Fruit fly (Drosophila melanogaster) whole organism, embryonic: ENCODE measurements around the gene CG10283.

Experiments used
- CG10209 ChIP-seq: fragments of 200-800 bp; sonication (Bioruptor generic); optimal IDR thresholded peaks from 3 replicates; lab custom pipeline; 2017; ENCODE audit warnings: missing biosample characterization, mild to moderate bottlenecking, missing genetic modification characterization, missing genetic modification reagents
- CG10431 ChIP-seq: fragments of 200-800 bp; sonication (Bioruptor generic); optimal IDR thresholded peaks from 3 replicates; lab custom pipeline; 2018; ENCODE audit warnings: missing biosample characterization, mild to moderate bottlenecking, missing genetic modification characterization
- CG10654 ChIP-seq: fragments of 200-800 bp; sonication (Bioruptor generic); optimal IDR thresholded peaks from 2 replicates; lab custom pipeline; 2016; ENCODE audit warnings: missing biosample characterization, missing genetic modification characterization
- CG11093 ChIP-seq: fragments of 200-800 bp; sonication (Bioruptor generic); IDR thresholded peaks from 3 replicates; pipeline ENCODE4 v1.3.6; 2022; ENCODE audit warnings: missing biosample characterization, missing genetic modification characterization
- CG12659 ChIP-seq: fragments of 200-800 bp; sonication (Bioruptor generic); optimal IDR thresholded peaks from 3 replicates; lab custom pipeline; 2017; ENCODE audit warnings: mild to moderate bottlenecking, missing biosample characterization, missing genetic modification reagents, missing genetic modification characterization
- CG13123 ChIP-seq: fragments of 200-800 bp; sonication (Bioruptor generic); optimal IDR thresholded peaks from 2 replicates; lab custom pipeline; 2016; ENCODE audit warnings: missing biosample characterization, missing genetic modification characterization
- CG13624 ChIP-seq: fragments of 200-800 bp; sonication (Bioruptor generic); optimal IDR thresholded peaks from 2 replicates; lab custom pipeline; 2016; ENCODE audit warnings: missing biosample characterization, missing genetic modification characterization
- CG15269 ChIP-seq: fragments of 200-800 bp; sonication (Bioruptor generic); optimal IDR thresholded peaks from 2 replicates; lab custom pipeline; 2018; ENCODE audit warnings: missing biosample characterization, mild to moderate bottlenecking, missing genetic modification characterization, moderate library complexity
- CG16815 ChIP-seq: fragments of 200-800 bp; sonication (Bioruptor generic); optimal IDR thresholded peaks from 3 replicates; lab custom pipeline; 2017; ENCODE audit warnings: missing biosample characterization, mild to moderate bottlenecking, missing genetic modification characterization
- CG18262 ChIP-seq: fragments of 200-800 bp; optimal IDR thresholded peaks from 3 replicates; lab custom pipeline; 2019; ENCODE audit warnings: missing biosample characterization, mild to moderate bottlenecking, missing genetic modification characterization, moderate library complexity
- CG18599 ChIP-seq: fragments of 200-800 bp; sonication (Bioruptor generic); optimal IDR thresholded peaks from 3 replicates; lab custom pipeline; 2017; ENCODE audit warnings: missing biosample characterization, missing genetic modification characterization, mild to moderate bottlenecking, moderate library complexity, missing genetic modification reagents
- CG2129 ChIP-seq: fragments of 200-800 bp; sonication (Bioruptor generic); IDR thresholded peaks from 2 replicates; pipeline ENCODE4 v1.3.6; 2022; ENCODE audit warnings: missing biosample characterization, missing genetic modification characterization; ENCODE audit not compliant: partially characterized antibody
- CG3065 ChIP-seq: fragments of 200-800 bp; sonication (Bioruptor generic); optimal IDR thresholded peaks from 2 replicates; lab custom pipeline; 2016; ENCODE audit warnings: missing biosample characterization, missing genetic modification characterization
- CG4328 ChIP-seq: fragments of 200-800 bp; sonication (Bioruptor generic); optimal IDR thresholded peaks from 3 replicates; lab custom pipeline; 2017; ENCODE audit warnings: missing biosample characterization, missing genetic modification reagents, missing genetic modification characterization
- CG4360 ChIP-seq: fragments of 200-800 bp; sonication (Bioruptor generic); IDR thresholded peaks from 2 replicates; pipeline ENCODE4 v1.3.6; 2022; ENCODE audit warnings: missing biosample characterization, missing genetic modification characterization
- CG5180 ChIP-seq: fragments of 200-800 bp; sonication (Bioruptor generic); optimal IDR thresholded peaks from 3 replicates; lab custom pipeline; 2017; ENCODE audit warnings: missing biosample characterization, missing genetic modification characterization, mild to moderate bottlenecking, moderate library complexity, missing genetic modification reagents
- CG6765 ChIP-seq: fragments of 200-800 bp; sonication (Bioruptor generic); optimal IDR thresholded peaks from 3 replicates; lab custom pipeline; 2017; ENCODE audit warnings: missing biosample characterization, mild to moderate bottlenecking, missing genetic modification characterization
- CG6791 ChIP-seq: fragments of 200-800 bp; sonication (Bioruptor generic); IDR thresholded peaks from 3 replicates; pipeline ENCODE4 v1.3.6; 2022; ENCODE audit warnings: missing biosample characterization, missing genetic modification characterization; ENCODE audit not compliant: partially characterized antibody
- CG7357 ChIP-seq: fragments of 200-800 bp; sonication (Bioruptor generic); IDR thresholded peaks from 3 replicates; pipeline ENCODE4 v1.3.6; 2022; ENCODE audit warnings: missing biosample characterization, missing genetic modification characterization
- CG8089 ChIP-seq: fragments of 200-800 bp; sonication (Bioruptor generic); optimal IDR thresholded peaks from 3 replicates; lab custom pipeline; 2016; ENCODE audit warnings: missing biosample characterization, missing genetic modification characterization
- CG8359 ChIP-seq: fragments of 200-800 bp; sonication (Bioruptor generic); optimal IDR thresholded peaks from 2 replicates; lab custom pipeline; 2017; ENCODE audit warnings: missing biosample characterization, mild to moderate bottlenecking, missing genetic modification characterization, borderline replicate concordance
- CG9437 ChIP-seq: fragments of 200-800 bp; sonication (Bioruptor generic); optimal IDR thresholded peaks from 2 replicates; lab custom pipeline; 2018; ENCODE audit warnings: missing biosample characterization, mild to moderate bottlenecking, missing genetic modification characterization
- CHES-1-like ChIP-seq: fragments of 200-800 bp; sonication (Bioruptor generic); optimal IDR thresholded peaks from 2 replicates; lab custom pipeline; 2016; ENCODE audit warnings: missing biosample characterization, missing genetic modification characterization
- Ets65A ChIP-seq: fragments of 200-800 bp; sonication (Bioruptor generic); peaks from one replicate; lab custom pipeline; 2016; ENCODE audit warnings: missing biosample characterization, missing genetic modification characterization
- H15 ChIP-seq: fragments of 200-800 bp; sonication (Bioruptor generic); IDR thresholded peaks from 3 replicates; pipeline ENCODE4 v1.3.6; 2022; ENCODE audit warnings: missing biosample characterization, missing genetic modification characterization
- HLH3B ChIP-seq: fragments of 200-800 bp; sonication (Bioruptor generic); IDR thresholded peaks from 2 replicates; pipeline ENCODE4 v1.3.6; 2022; ENCODE audit warnings: missing biosample characterization, missing genetic modification characterization
- Hr3 ChIP-seq: fragments of 200-800 bp; sonication (Bioruptor generic); optimal IDR thresholded peaks from 3 replicates; lab custom pipeline; 2016; ENCODE audit warnings: missing biosample characterization, missing genetic modification characterization
- Mad ChIP-seq: fragments of 200-800 bp; sonication (Bioruptor generic); optimal IDR thresholded peaks from 2 replicates; lab custom pipeline; 2016; ENCODE audit warnings: missing biosample characterization, missing genetic modification characterization
- Max ChIP-seq: fragments of 200-800 bp; sonication (Bioruptor generic); optimal IDR thresholded peaks from 2 replicates; lab custom pipeline; 2016; ENCODE audit warnings: missing biosample characterization, mild to moderate bottlenecking, missing genetic modification characterization
- Med ChIP-seq: fragments of 200-800 bp; sonication (Bioruptor generic); peaks from one replicate; lab custom pipeline; 2016; ENCODE audit warnings: missing biosample characterization, missing genetic modification characterization, mild to moderate bottlenecking, inconsistent platforms, moderate library complexity
- Scr ChIP-seq: fragments of 200-800 bp; sonication (Bioruptor generic); IDR thresholded peaks from 2 replicates; pipeline ENCODE4 v1.3.6; 2022; ENCODE audit warnings: missing biosample characterization, missing genetic modification characterization; ENCODE audit not compliant: partially characterized antibody
- Sry-β ChIP-seq: fragments of 200-800 bp; sonication (Bioruptor generic); optimal IDR thresholded peaks from 2 replicates; lab custom pipeline; 2018; ENCODE audit warnings: missing biosample characterization, mild to moderate bottlenecking, missing genetic modification characterization, moderate library complexity
- Sry-δ ChIP-seq: fragments of 200-800 bp; sonication (Bioruptor generic); optimal IDR thresholded peaks from 2 replicates; lab custom pipeline; 2016; ENCODE audit warnings: missing biosample characterization, missing genetic modification characterization
- Ssrp ChIP-seq: fragments of 200-800 bp; sonication (Bioruptor generic); optimal IDR thresholded peaks from 2 replicates; lab custom pipeline; 2018; ENCODE audit warnings: missing biosample characterization, mild to moderate bottlenecking, missing genetic modification characterization, moderate library complexity
- TFAM ChIP-seq: fragments of 200-800 bp; sonication (Bioruptor generic); optimal IDR thresholded peaks from 2 replicates; lab custom pipeline; 2017; ENCODE audit warnings: missing biosample characterization, missing genetic modification characterization, inconsistent platforms
- ase ChIP-seq: fragments of 200-800 bp; sonication (Bioruptor generic); IDR thresholded peaks from 3 replicates; pipeline ENCODE4 v1.3.6; 2022; ENCODE audit warnings: missing biosample characterization, missing genetic modification characterization
- bcd ChIP-seq: fragments of 200-800 bp; sonication (Bioruptor generic); optimal IDR thresholded peaks from 2 replicates; lab custom pipeline; 2017; ENCODE audit warnings: missing biosample characterization, mild to moderate bottlenecking, missing genetic modification characterization
- br ChIP-seq: fragments of >200 bp; optimal IDR thresholded peaks from 2 replicates; lab custom pipeline; 2017
- da ChIP-seq: fragments of 200-800 bp; sonication (Bioruptor generic); optimal IDR thresholded peaks from 2 replicates; lab custom pipeline; 2016; ENCODE audit warnings: missing biosample characterization, missing genetic modification characterization
- dmrt11E ChIP-seq: fragments of 200-800 bp; sonication (Bioruptor generic); optimal IDR thresholded peaks from 3 replicates; lab custom pipeline; 2018; ENCODE audit warnings: missing biosample characterization, mild to moderate bottlenecking, missing genetic modification characterization, moderate library complexity
- grau ChIP-seq: fragments of 200-800 bp; optimal IDR thresholded peaks from 3 replicates; lab custom pipeline; 2019; ENCODE audit warnings: missing biosample characterization, mild to moderate bottlenecking, missing genetic modification characterization, moderate library complexity
- h ChIP-seq: fragments of >200 bp; optimal IDR thresholded peaks from 2 replicates; lab custom pipeline; 2017
- ind ChIP-seq: fragments of 200-800 bp; sonication (Bioruptor generic); optimal IDR thresholded peaks from 3 replicates; lab custom pipeline; 2016; ENCODE audit warnings: missing biosample characterization, missing genetic modification characterization
- lab ChIP-seq: fragments of 200-800 bp; sonication (Bioruptor generic); optimal IDR thresholded peaks from 3 replicates; lab custom pipeline; 2017; ENCODE audit warnings: missing biosample characterization, missing genetic modification characterization, mild to moderate bottlenecking, moderate library complexity, missing genetic modification reagents
- mld ChIP-seq: fragments of 200-800 bp; sonication (Bioruptor generic); IDR thresholded peaks from 3 replicates; pipeline ENCODE4 v1.3.6; 2022; ENCODE audit warnings: missing biosample characterization, missing genetic modification characterization; ENCODE audit not compliant: partially characterized antibody
- nau ChIP-seq: fragments of 200-800 bp; sonication (Bioruptor generic); optimal IDR thresholded peaks from 3 replicates; lab custom pipeline; 2017; ENCODE audit warnings: missing biosample characterization, mild to moderate bottlenecking, missing genetic modification characterization, missing genetic modification reagents
- nmo ChIP-seq: fragments of 200-800 bp; sonication (Bioruptor generic); optimal IDR thresholded peaks from 2 replicates; lab custom pipeline; 2018; ENCODE audit warnings: missing biosample characterization, mild to moderate bottlenecking, missing genetic modification characterization, moderate library complexity
- peb ChIP-seq: fragments of 200-800 bp; sonication (Bioruptor generic); IDR thresholded peaks from 2 replicates; pipeline ENCODE4 v1.3.6; 2022; ENCODE audit warnings: missing biosample characterization, missing genetic modification characterization
- ranshi ChIP-seq: fragments of 200-800 bp; sonication (Bioruptor generic); IDR thresholded peaks from 2 replicates; pipeline ENCODE4 v1.3.6; 2022; ENCODE audit warnings: missing biosample characterization, missing genetic modification characterization
- slou ChIP-seq: fragments of 200-800 bp; sonication (Bioruptor generic); optimal IDR thresholded peaks from 3 replicates; lab custom pipeline; 2016; ENCODE audit warnings: missing biosample characterization, missing genetic modification characterization
- z ChIP-seq: fragments of 200-800 bp; sonication (Bioruptor generic); IDR thresholded peaks from 3 replicates; pipeline ENCODE4 v1.3.6; 2022; ENCODE audit warnings: missing biosample characterization, missing genetic modification characterization

The CG10283 gene

dm6 chr2L:18477455-18477854 is 6.9 kb downstream of the CG10283 start (continued):
- TF ChIP-seq H15, result peak; percentile 91
- no peak for TF ChIP-seq mld (GFP tag; lab: Robert Waterston, UW)
- TF ChIP-seq z (GFP tag; lab: Robert Waterston, UW), result no peak
- TF ChIP-seq TFAM (GFP tag; lab: Kevin White, UChicago), result no peak
- peak; percentile 92 for TF ChIP-seq grau (tag; lab: Kevin White, UChicago)
- peak; percentile 97 for TF ChIP-seq CG18262 (tag; lab: Kevin White, UChicago)
- TF ChIP-seq CG3065 (GFP tag; lab: Kevin White, UChicago), result peak; percentile 72
- no peak for TF ChIP-seq CG13624
- TF ChIP-seq nmo (GFP tag; lab: Kevin White, UChicago), result peak; percentile 97
- peak; percentile 87 for TF ChIP-seq CG10209
- no peak for TF ChIP-seq CG15269
- peak; percentile 86 for TF ChIP-seq CG18599 (GFP tag; lab: Kevin White, UChicago)
- peak; percentile 95 for TF ChIP-seq ranshi (GFP tag; lab: Robert Waterston, UW)
- TF ChIP-seq CG2129 (GFP tag; lab: Robert Waterston, UW), result no peak
- TF ChIP-seq CHES-1-like (GFP tag; lab: Kevin White, UChicago), result no peak
- peak; percentile 83 for TF ChIP-seq CG16815 (GFP tag; lab: Kevin White, UChicago)
- TF ChIP-seq da (GFP tag; lab: Kevin White, UChicago), result no peak
- peak; percentile 90 for TF ChIP-seq lab (GFP tag; lab: Kevin White, UChicago)
- TF ChIP-seq CG10431, result peak; percentile 88
- TF ChIP-seq ase (GFP tag; lab: Robert Waterston, UW), result peak; percentile 90
- TF ChIP-seq br, result no peak
- TF ChIP-seq Ssrp (tag; lab: Kevin White, UChicago), result peak; percentile 92
- peak; percentile 76 for TF ChIP-seq slou (GFP tag; lab: Kevin White, UChicago)
- peak; percentile 84 for TF ChIP-seq bcd (GFP tag; lab: Kevin White, UChicago)
- TF ChIP-seq CG6791 (GFP tag; lab: Robert Waterston, UW), result no peak
- TF ChIP-seq Scr (GFP tag; lab: Robert Waterston, UW), result no peak
- TF ChIP-seq CG6765 (GFP tag; lab: Kevin White, UChicago), result peak; percentile 27
- TF ChIP-seq CG5180 (GFP tag; lab: Kevin White, UChicago), result peak; percentile 70
- TF ChIP-seq CG4328, result peak; percentile 67
- peak; percentile 86 for TF ChIP-seq CG13123
- TF ChIP-seq CG8089 (GFP tag; lab: Kevin White, UChicago), result peak; percentile 19
- peak; percentile 96 for TF ChIP-seq dmrt11E (tag; lab: Kevin White, UChicago)
- peak; percentile 85 for TF ChIP-seq ind (GFP tag; lab: Kevin White, UChicago)
- peak; percentile 57 for TF ChIP-seq Sry-β (GFP tag; lab: Kevin White, UChicago)
- peak; percentile 67 for TF ChIP-seq CG8359 (GFP tag; lab: Kevin White, UChicago)
- peak; percentile 72 for TF ChIP-seq nau
- TF ChIP-seq peb (GFP tag; lab: Robert Waterston, UW), result peak; percentile 86
- peak; percentile 96 for TF ChIP-seq HLH3B (GFP tag; lab: Robert Waterston, UW)
- TF ChIP-seq CG4360 (GFP tag; lab: Robert Waterston, UW), result peak; percentile 73
- peak; percentile 86 for TF ChIP-seq CG10654
- no peak for TF ChIP-seq h (lab: Kevin White, UChicago)
- peak; percentile 34 for TF ChIP-seq Mad (GFP tag; lab: Kevin White, UChicago)
- TF ChIP-seq CG7357 (GFP tag; lab: Robert Waterston, UW), result peak; percentile 82
- TF ChIP-seq CG11093, result peak; percentile 87
- TF ChIP-seq Sry-δ (GFP tag; lab: Kevin White, UChicago), result no peak
- peak; percentile 93 for TF ChIP-seq Ets65A (GFP tag; lab: Kevin White, UChicago)
- peak; percentile 82 for TF ChIP-seq Med (GFP tag; lab: Kevin White, UChicago)
- peak; percentile 45 for TF ChIP-seq CG9437 (GFP tag; lab: Kevin White, UChicago)
- peak; percentile 83 for TF ChIP-seq Max (GFP tag; lab: Kevin White, UChicago)
- TF ChIP-seq Hr3 (GFP tag; lab: Kevin White, UChicago), result peak; percentile 89
- peak; percentile 82 for TF ChIP-seq CG12659
